Worm (Caenorhabditis elegans) whole organism, L1 larva: ENCODE measurements around the gene mrpl-4.

Experiments used
- aha-1 ChIP-seq: fragments of 150-350 bp; optimal IDR thresholded peaks from 2 replicates; lab custom pipeline; 2014; ENCODE audit warnings: missing biosample characterization, missing genetic modification characterization
- ama-1 ChIP-seq: fragments of 150-350 bp; optimal IDR thresholded peaks from 2 replicates; lab custom pipeline; 2014
- blmp-1 ChIP-seq: fragments of 150-350 bp; optimal IDR thresholded peaks from 2 replicates; lab custom pipeline; 2014; ENCODE audit warnings: missing biosample characterization, missing genetic modification characterization
- ceh-88 ChIP-seq: fragments of 200-800 bp; sonication (Bioruptor generic); IDR thresholded peaks from 2 replicates; pipeline ENCODE4 v1.3.6; 2022; ENCODE audit warnings: missing genetic modification characterization, missing compliant biosample characterization
- ces-1 ChIP-seq: fragments of 150-350 bp; optimal IDR thresholded peaks from 2 replicates; lab custom pipeline; 2014; ENCODE audit warnings: missing biosample characterization, missing genetic modification reagents, missing genetic modification characterization
- dpl-1 ChIP-seq, 3 experiments: fragments of 150-350 bp in 2 of 3; sonication (generic microtip) in 1 of 3; optimal IDR thresholded peaks; 2 replicates each; lab custom pipeline; 2014 to 2017; ENCODE audit warnings: missing biosample characterization in 3 of 3, missing genetic modification characterization in 3 of 3, missing genetic modification reagents in 3 of 3
- dsc-1 ChIP-seq: sonication (generic microtip); optimal IDR thresholded peaks from 2 replicates; lab custom pipeline; 2016; ENCODE audit warnings: mild to moderate bottlenecking, missing genetic modification characterization, missing compliant biosample characterization
- egl-27 ChIP-seq, 2 experiments: fragments of 150-350 bp in 1 of 2; sonication (generic microtip); optimal IDR thresholded peaks; 3 replicates each; lab custom pipeline; 2017 to 2018; ENCODE audit warnings: missing biosample characterization in 2 of 2, missing genetic modification characterization in 2 of 2, missing genetic modification reagents in 2 of 2
- elt-3 ChIP-seq, 6 experiments: fragments of 150-350 bp in 1 of 6; sonication (generic microtip); optimal IDR thresholded peaks; 2 replicates each; lab custom pipeline; 2017 to 2018; ENCODE audit warnings: missing biosample characterization in 6 of 6, missing genetic modification characterization in 6 of 6, inconsistent platforms in 1 of 6
- fkh-10 ChIP-seq: sonication (generic microtip); optimal IDR thresholded peaks from 2 replicates; lab custom pipeline; 2017; ENCODE audit warnings: missing biosample characterization, missing genetic modification reagents, missing genetic modification characterization
- fkh-4 ChIP-seq: sonication (generic microtip); optimal IDR thresholded peaks from 2 replicates; lab custom pipeline; 2016; ENCODE audit warnings: missing compliant biosample characterization, missing genetic modification characterization, borderline replicate concordance
- fkh-8 ChIP-seq: sonication (generic microtip); optimal IDR thresholded peaks from 2 replicates; lab custom pipeline; 2016; ENCODE audit warnings: mild to moderate bottlenecking, missing genetic modification characterization, missing compliant biosample characterization
- fos-1 ChIP-seq: fragments of 150-350 bp; optimal IDR thresholded peaks from 2 replicates; lab custom pipeline; 2014; ENCODE audit warnings: missing biosample characterization, missing genetic modification characterization
- hpl-2 ChIP-seq: fragments of 150-350 bp; optimal IDR thresholded peaks from 2 replicates; lab custom pipeline; 2014; ENCODE audit warnings: missing biosample characterization, missing genetic modification reagents, missing genetic modification characterization
- irx-1 ChIP-seq: sonication (generic microtip); optimal IDR thresholded peaks from 2 replicates; lab custom pipeline; 2016; ENCODE audit warnings: missing genetic modification characterization, missing compliant biosample characterization
- isw-1 ChIP-seq: fragments of 200-800 bp; sonication (Bioruptor generic); IDR thresholded peaks from 2 replicates; pipeline ENCODE4 v1.3.6; 2022; ENCODE audit warnings: missing genetic modification characterization, missing compliant biosample characterization
- lin-35 ChIP-seq, 2 experiments: fragments of 150-350 bp; optimal IDR thresholded peaks; 2 replicates each; lab custom pipeline; 2014; ENCODE audit warnings: missing biosample characterization in 2 of 2, missing genetic modification characterization in 2 of 2, missing genetic modification reagents in 2 of 2
- lin-39 ChIP-seq: fragments of 150-350 bp; optimal IDR thresholded peaks from 2 replicates; lab custom pipeline; 2014; ENCODE audit warnings: missing biosample characterization, missing genetic modification reagents, missing genetic modification characterization
- lir-3 ChIP-seq: sonication (generic microtip); optimal IDR thresholded peaks from 2 replicates; lab custom pipeline; 2016; ENCODE audit warnings: mild to moderate bottlenecking, missing genetic modification characterization, moderate library complexity, missing compliant biosample characterization; ENCODE audit not compliant: poor library complexity
- lsy-2 ChIP-seq, 2 experiments: fragments of 150-350 bp; optimal IDR thresholded peaks; 2 replicates each; lab custom pipeline; 2014; ENCODE audit warnings: missing biosample characterization in 2 of 2, missing genetic modification characterization in 2 of 2
- mab-9 ChIP-seq: fragments of 200-800 bp; sonication (Bioruptor generic); IDR thresholded peaks from 2 replicates; pipeline ENCODE4 v1.3.6; 2022; ENCODE audit warnings: missing genetic modification reagents, missing genetic modification characterization, missing compliant biosample characterization
- mef-2 ChIP-seq: fragments of 150-350 bp; optimal IDR thresholded peaks from 2 replicates; lab custom pipeline; 2014; ENCODE audit warnings: missing biosample characterization, missing genetic modification characterization
- mep-1 ChIP-seq: fragments of 150-350 bp; optimal IDR thresholded peaks from 2 replicates; lab custom pipeline; 2014; ENCODE audit warnings: missing biosample characterization, missing genetic modification characterization
- nhr-12 ChIP-seq: sonication (generic microtip); optimal IDR thresholded peaks from 2 replicates; lab custom pipeline; 2017; ENCODE audit warnings: missing biosample characterization, missing genetic modification characterization
- nhr-77 ChIP-seq: fragments of 150-350 bp; optimal IDR thresholded peaks from 2 replicates; lab custom pipeline; 2014; ENCODE audit warnings: missing biosample characterization, missing genetic modification characterization
- nhr-90 ChIP-seq: sonication (generic microtip); optimal IDR thresholded peaks from 2 replicates; lab custom pipeline; 2016; ENCODE audit warnings: mild to moderate bottlenecking, missing genetic modification characterization, missing compliant biosample characterization; ENCODE audit not compliant: poor library complexity
- pag-3 ChIP-seq: sonication (generic microtip); optimal IDR thresholded peaks from 2 replicates; lab custom pipeline; 2017; ENCODE audit warnings: missing genetic modification characterization, mild to moderate bottlenecking, missing compliant biosample characterization, antibody characterized with exemption, borderline replicate concordance; ENCODE audit not compliant: insufficient read depth
- pax-3 ChIP-seq: fragments of 200-800 bp; sonication (Bioruptor generic); optimal IDR thresholded peaks from 2 replicates; lab custom pipeline; 2018; ENCODE audit warnings: mild to moderate bottlenecking, missing genetic modification characterization, moderate library complexity, missing compliant biosample characterization
- pqm-1 ChIP-seq: sonication (generic microtip); optimal IDR thresholded peaks from 3 replicates; lab custom pipeline; 2017; ENCODE audit warnings: missing biosample characterization, missing genetic modification characterization
- rnt-1 ChIP-seq: sonication (generic microtip); optimal IDR thresholded peaks from 2 replicates; lab custom pipeline; 2016; ENCODE audit warnings: mild to moderate bottlenecking, missing genetic modification characterization, moderate library complexity, missing compliant biosample characterization
- snu-23 ChIP-seq: sonication (generic microtip); optimal IDR thresholded peaks from 2 replicates; lab custom pipeline; 2016; ENCODE audit warnings: missing genetic modification characterization, missing compliant biosample characterization
- sptf-1 ChIP-seq: fragments of 150-350 bp; optimal IDR thresholded peaks from 2 replicates; lab custom pipeline; 2014; ENCODE audit warnings: missing biosample characterization, missing genetic modification characterization
- swsn-7 ChIP-seq: sonication (generic microtip); optimal IDR thresholded peaks from 2 replicates; lab custom pipeline; 2016; ENCODE audit warnings: missing genetic modification characterization, missing compliant biosample characterization
- tbx-2 ChIP-seq: sonication (generic microtip); optimal IDR thresholded peaks from 2 replicates; lab custom pipeline; 2016; ENCODE audit warnings: missing genetic modification characterization, missing compliant biosample characterization
- tlp-1 ChIP-seq: fragments of 150-350 bp; optimal IDR thresholded peaks from 2 replicates; lab custom pipeline; 2014; ENCODE audit warnings: missing biosample characterization, missing genetic modification characterization
- unc-130 ChIP-seq: fragments of 150-350 bp; optimal IDR thresholded peaks from 2 replicates; lab custom pipeline; 2017; ENCODE audit warnings: missing biosample characterization, missing genetic modification characterization, inconsistent platforms
- unc-30 ChIP-seq: sonication (generic microtip); optimal IDR thresholded peaks from 2 replicates; lab custom pipeline; 2017; ENCODE audit warnings: missing biosample characterization, missing genetic modification characterization
- unc-62 ChIP-seq: fragments of 150-350 bp; optimal IDR thresholded peaks from 2 replicates; lab custom pipeline; 2014; ENCODE audit warnings: missing biosample characterization, missing genetic modification reagents, missing genetic modification characterization
- vab-15 ChIP-seq: sonication (generic microtip); optimal IDR thresholded peaks from 2 replicates; lab custom pipeline; 2017; ENCODE audit warnings: missing genotype, mild to moderate bottlenecking, missing genetic modification characterization, missing compliant biosample characterization
- xbp-1 ChIP-seq: sonication (generic microtip); optimal IDR thresholded peaks from 2 replicates; lab custom pipeline; 2016; ENCODE audit warnings: missing genetic modification characterization, missing compliant biosample characterization
- ztf-11 ChIP-seq, 2 experiments: sonication (generic microtip); optimal IDR thresholded peaks; 2 replicates each; lab custom pipeline; 2016 to 2017; ENCODE audit warnings: missing genetic modification characterization in 2 of 2, missing biosample characterization in 1 of 2, missing compliant biosample characterization in 1 of 2

mrpl-4 gene

DNA sequence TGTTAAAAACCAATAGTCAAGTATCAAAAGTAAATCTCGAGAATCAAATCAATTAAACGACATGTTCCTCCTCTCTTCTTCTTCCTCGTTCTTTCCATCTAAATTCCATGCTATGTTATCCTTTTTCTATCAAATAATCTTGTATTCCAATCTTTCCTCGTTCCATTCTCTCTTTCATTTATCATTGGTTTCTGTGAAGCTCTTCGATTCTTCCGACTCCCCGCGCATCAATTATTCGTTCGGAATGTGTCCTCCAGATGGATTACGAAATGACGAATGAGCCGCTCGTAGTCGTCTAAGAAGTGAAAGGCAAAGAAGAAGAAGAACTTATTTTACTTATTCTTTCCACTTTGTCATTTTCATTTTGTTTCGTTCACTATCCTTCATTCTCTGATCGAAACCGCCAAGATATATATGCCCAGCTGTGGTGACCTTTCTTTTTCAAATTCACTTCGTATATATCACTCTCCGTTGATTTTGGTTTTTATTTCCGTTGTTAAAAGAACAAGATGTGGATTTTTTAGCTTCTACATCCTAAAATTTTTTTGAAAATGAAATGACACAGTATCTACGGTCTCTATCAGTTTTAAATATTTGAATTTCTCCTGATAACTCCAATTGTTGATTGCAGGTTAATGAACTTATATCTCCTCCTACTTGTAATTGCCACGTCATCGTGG, 27.3 kb downstream of the mrpl-4 start, which contains the start of gene pxn-1:
pxn-1 (plus strand) TSS at position 630 of the 680 bp plus-strand sequence.
- TF ChIP-seq blmp-1 (tag; lab: Kevin White, UChicago) (peak; percentile 53), pag-3 (tag; lab: Kevin White, UChicago) (no peak)

DNA sequence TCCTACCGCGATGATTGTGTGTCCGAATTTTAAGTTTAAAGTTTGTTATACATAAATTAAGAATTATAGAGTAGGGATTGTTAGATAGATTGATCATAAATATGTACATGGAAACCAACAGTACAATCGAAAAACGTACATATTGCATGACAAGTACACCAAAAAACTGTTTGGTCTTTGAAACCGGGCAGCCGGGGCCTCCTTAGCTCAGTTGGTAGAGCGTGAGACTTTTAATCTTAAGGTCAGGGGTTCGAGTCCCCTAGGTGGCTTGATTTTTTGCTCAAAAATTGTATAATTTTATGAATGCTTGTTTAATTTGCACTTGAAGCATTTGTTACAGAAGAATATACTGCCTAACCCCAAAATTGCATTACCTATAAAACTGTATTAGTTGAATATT, 28.0 kb downstream of the mrpl-4 start:
- no peak for TF ChIP-seq swsn-7

DNA sequence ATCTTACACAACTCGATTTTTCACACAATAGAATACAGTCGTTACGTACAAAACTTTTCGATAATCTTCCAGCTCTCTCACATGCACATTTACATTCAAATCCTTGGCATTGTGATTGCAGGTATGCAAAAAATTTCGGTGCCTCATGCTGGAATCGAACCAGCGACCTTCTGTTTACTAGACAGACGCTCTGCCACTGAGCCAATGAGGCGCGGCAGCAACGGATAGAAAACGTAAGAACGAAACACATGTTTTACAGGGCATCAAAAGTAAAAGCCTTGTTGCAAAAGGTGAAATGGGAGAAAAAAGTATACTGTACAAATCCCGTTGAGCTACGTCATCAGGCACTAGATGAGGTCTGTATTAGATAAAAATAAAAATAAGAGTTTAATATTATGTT, 28.9 kb downstream of the mrpl-4 start:
- peak; percentile 3 for TF ChIP-seq snu-23
- TF ChIP-seq lin-35 (GFP tag; optimal IDR thresholded peaks at IDR 0.05; lab: Kevin White, UChicago), result peak in 1 of 2 experiments; percentile 29
- no peak for TF ChIP-seq unc-30 (tag; lab: Kevin White, UChicago)
- no peak for TF ChIP-seq fkh-4 (tag; lab: Kevin White, UChicago)
- TF ChIP-seq rnt-1 (tag; lab: Kevin White, UChicago), result peak; percentile 29

DNA sequence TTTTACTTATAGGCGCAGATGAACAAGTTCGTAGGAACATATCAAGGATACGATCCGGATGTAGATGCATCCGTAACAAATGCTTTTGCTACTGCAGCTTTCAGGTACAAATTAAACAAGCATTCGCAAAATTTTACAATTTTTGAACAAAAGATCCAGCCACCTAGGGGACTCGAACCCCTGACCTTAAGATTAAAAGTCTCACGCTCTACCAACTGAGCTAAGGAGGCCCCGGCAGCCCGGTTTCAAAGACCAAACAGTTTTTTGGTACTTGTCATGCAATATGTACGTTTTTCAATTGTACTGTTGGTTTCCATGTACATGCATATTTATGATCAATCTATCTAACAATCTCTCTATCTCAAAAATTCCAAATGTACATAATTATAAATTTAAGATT, 32.3 kb downstream of the mrpl-4 start:
- TF ChIP-seq ztf-11 (tag; optimal IDR thresholded peaks at IDR 0.05; lab: Kevin White, UChicago) (no peak), ceh-88 (no peak), xbp-1 (tag; lab: Kevin White, UChicago) (no peak), mab-9 (GFP tag; lab: Robert Waterston, UW) (no peak), blmp-1 (tag; lab: Kevin White, UChicago) (no peak), pqm-1 (tag; lab: Kevin White, UChicago) (no peak), unc-30 (tag; lab: Kevin White, UChicago) (no peak), mef-2 (tag; lab: Kevin White, UChicago) (no peak), fkh-4 (tag; lab: Kevin White, UChicago) (no peak), lsy-2 (tag; optimal IDR thresholded peaks at IDR 0.05; lab: Kevin White, UChicago) (no peak), tlp-1 (tag; lab: Kevin White, UChicago) (no peak), lin-35 (GFP tag; optimal IDR thresholded peaks at IDR 0.05; lab: Kevin White, UChicago) (no peak), egl-27 (tag; optimal IDR thresholded peaks at IDR 0.05; lab: Kevin White, UChicago) (no peak), elt-3 (tag; optimal IDR thresholded peaks at IDR 0.05; lab: Kevin White, UChicago) (no peak), pax-3 (no peak), lir-3 (no peak), aha-1 (tag; lab: Kevin White, UChicago) (no peak)

DNA sequence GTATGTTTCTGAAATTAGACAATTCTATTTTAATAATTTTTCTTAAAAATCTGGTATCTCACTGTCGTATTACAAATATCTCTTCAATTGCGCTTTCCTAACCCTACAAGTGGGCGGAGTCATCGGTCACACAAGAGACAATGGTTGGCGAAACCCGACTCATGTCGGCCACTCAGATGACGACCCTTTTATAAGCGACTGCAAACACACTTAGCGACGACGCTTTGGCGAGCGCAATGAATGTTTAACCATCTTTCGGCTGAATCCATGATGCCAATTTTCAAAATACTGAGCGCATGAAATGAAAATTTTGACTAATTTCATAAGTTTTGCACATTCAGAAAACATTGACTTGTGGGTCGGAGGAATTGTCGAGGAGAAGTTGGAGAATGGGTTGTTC, 33.3 kb downstream of the mrpl-4 start:
- TF ChIP-seq fkh-10 (peak; percentile 55), xbp-1 (tag; lab: Kevin White, UChicago) (peak; percentile 91), nhr-77 (tag; lab: Kevin White, UChicago) (peak; percentile 64), lir-3 (peak; percentile 87), vab-15 (tag; lab: Kevin White, UChicago) (peak; percentile 62), fos-1 (tag; lab: Kevin White, UChicago) (peak; percentile 89), ces-1 (GFP tag; lab: Kevin White, UChicago) (peak; percentile 55), nhr-90 (peak; percentile 97), sptf-1 (tag; lab: Kevin White, UChicago) (no peak), nhr-12 (tag; lab: Kevin White, UChicago) (peak; percentile 39), lin-39 (tag; lab: Kevin White, UChicago) (peak; percentile 90), isw-1 (GFP tag; lab: Robert Waterston, UW) (peak; percentile 70), pag-3 (tag; lab: Kevin White, UChicago) (peak; percentile 39), mef-2 (tag; lab: Kevin White, UChicago) (peak; percentile 79), lin-35 (GFP tag; optimal IDR thresholded peaks at IDR 0.05; lab: Kevin White, UChicago) (peak; percentile 70 to 83), snu-23 (peak; percentile 96), tbx-2 (tag; lab: Kevin White, UChicago) (peak; percentile 93), blmp-1 (tag; lab: Kevin White, UChicago) (peak; percentile 33), hpl-2 (GFP tag; lab: Kevin White, UChicago) (peak; percentile 59), pax-3 (peak; percentile 85), mep-1 (tag; lab: Kevin White, UChicago) (peak; percentile 93), mab-9 (GFP tag; lab: Robert Waterston, UW) (peak; percentile 86), ama-1 (peak; percentile 59), fkh-8 (peak; percentile 30), dpl-1 (GFP tag; optimal IDR thresholded peaks at IDR 0.05; lab: Kevin White, UChicago) (peak; percentile 39 to 74 (median 72)), swsn-7 (peak; percentile 94), dsc-1 (tag; lab: Kevin White, UChicago) (peak; percentile 95), ceh-88 (peak; percentile 85), unc-62 (GFP tag; lab: Kevin White, UChicago) (peak; percentile 67), irx-1 (peak; percentile 91), unc-130 (peak; percentile 98)
